Worm (Caenorhabditis elegans): Measurements from ENCODE around the gene Y54G2A.28.

DNA sequence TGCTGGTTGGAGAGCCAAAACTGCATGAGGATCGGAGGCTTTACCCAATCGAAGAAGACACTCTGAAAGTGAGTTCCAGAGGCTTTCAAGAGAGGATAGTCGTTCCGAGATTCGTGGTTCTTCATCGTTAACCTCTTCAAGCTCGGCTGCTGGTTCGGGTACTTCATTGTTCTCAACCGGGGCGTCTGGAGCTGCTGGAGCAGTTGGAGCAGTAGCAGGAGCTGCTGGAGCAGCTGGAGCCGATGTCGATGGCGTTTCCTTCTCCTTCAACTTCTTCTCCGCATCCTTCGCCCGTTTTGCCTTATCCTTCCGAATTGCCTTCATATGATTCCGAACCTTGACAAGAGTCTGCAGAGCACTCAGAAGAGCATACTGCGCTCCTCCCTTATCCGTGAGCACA, 23.2 kb upstream of the Y54G2A.28 start:
- TF ChIP-seq unc-62 (GFP tag; optimal IDR thresholded peaks at IDR 0.05) (no peak), mdl-1 (tag; optimal IDR thresholded peaks at IDR 0.05) (no peak), ceh-82 (tag; optimal IDR thresholded peaks at IDR 0.05) (no peak), aly-2 (tag; optimal IDR thresholded peaks at IDR 0.05) (no peak), skn-1 (tag; optimal IDR thresholded peaks at IDR 0.05) (no peak)

Data from whole organism, L2 larva.